Worm (Caenorhabditis elegans) whole organism, young adult: ENCODE data around the gene K04C2.2.

Experiments used
- Y67H2A.10 ChIP-seq: fragments of 200-800 bp; sonication (Bioruptor generic); conservative IDR thresholded peaks from 2 replicates; pipeline ENCODE4 v1.3.6; 2022; ENCODE audit warnings: missing genetic modification reagents, missing genetic modification characterization, missing compliant biosample characterization
- sea-2 ChIP-seq: fragments of 200-800 bp; sonication (Bioruptor generic); IDR thresholded peaks from 2 replicates; pipeline ENCODE4 v1.3.6; 2022; ENCODE audit warnings: missing genetic modification characterization, missing compliant biosample characterization

ce11 chrIII:6895166-6895565 lies 5.6 kb downstream of the K04C2.2 start:
- no peak for TF ChIP-seq Y67H2A.10 (GFP tag; lab: Robert Waterston, UW)
- TF ChIP-seq sea-2, result no peak
